Worm (Caenorhabditis elegans): ENCODE data around the gene srb-17.

DNA sequence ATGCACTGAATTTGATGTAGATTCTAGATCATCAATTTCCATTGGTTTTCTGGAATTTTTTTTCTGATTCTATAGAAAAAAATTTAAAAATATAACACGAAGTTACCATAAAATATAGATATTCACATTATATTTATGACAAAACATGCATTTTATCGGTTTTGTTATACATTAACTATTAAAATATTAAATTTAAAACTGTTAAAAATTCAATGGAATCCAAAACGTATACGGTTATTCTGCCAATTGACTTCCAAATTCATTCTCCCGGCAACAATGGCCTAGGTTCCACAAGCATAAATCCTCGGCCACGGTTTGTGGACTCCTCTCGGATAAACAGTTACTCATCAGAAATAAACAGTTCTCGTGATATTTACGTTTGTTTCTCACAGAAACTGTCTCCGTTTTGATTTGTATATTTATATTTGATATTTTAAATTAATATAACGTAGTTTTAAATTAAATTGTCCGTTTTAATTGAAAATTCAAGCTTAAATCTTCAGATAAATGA is 26.6 kb upstream of the srb-17 start, which contains the start of the genes F01D4.5 and ced-5:
- TF ChIP-seq pha-4 (GFP tag; IDR thresholded peaks at IDR 0.05) (no peak), pha-4 (tag; optimal IDR thresholded peaks at IDR 0.05) (peak; percentile 45), mdt-29 (GFP tag; IDR thresholded peaks at IDR 0.05) (no peak), cey-2 (tag; optimal IDR thresholded peaks at IDR 0.05; ENCODE audit: borderline replicate concordance, insufficient read depth) (no peak), lin-39 (tag; optimal IDR thresholded peaks at IDR 0.05) (no peak), nhr-76 (tag; optimal IDR thresholded peaks at IDR 0.05) (no peak), ceh-28 (tag; optimal IDR thresholded peaks at IDR 0.05) (no peak)
